Fruit fly (Drosophila melanogaster) whole organism, wandering third instar larva: ENCODE data around the gene CG32625.

Experiments
- Abd-B ChIP-seq: fragments of >200 bp; optimal IDR thresholded peaks from 2 replicates; lab custom pipeline; 2017; ENCODE audit warnings: missing biosample characterization, missing genetic modification characterization
- CG32264 ChIP-seq: fragments of 200-800 bp; sonication (Bioruptor generic); optimal IDR thresholded peaks from 2 replicates; lab custom pipeline; 2016; ENCODE audit warnings: missing biosample characterization, missing genetic modification characterization
- CG9705 ChIP-seq: fragments of 200-800 bp; sonication (Bioruptor generic); optimal IDR thresholded peaks from 2 replicates; lab custom pipeline; 2018; ENCODE audit warnings: missing biosample characterization, mild to moderate bottlenecking, missing genetic modification characterization
- CrebA ChIP-seq: fragments of 200-800 bp; sonication (Bioruptor generic); optimal IDR thresholded peaks from 2 replicates; lab custom pipeline; 2016; ENCODE audit warnings: missing biosample characterization, mild to moderate bottlenecking, missing genetic modification characterization, borderline replicate concordance
- Dfd ChIP-seq: fragments of >200 bp; optimal IDR thresholded peaks from 2 replicates; lab custom pipeline; 2017; ENCODE audit warnings: missing biosample characterization, missing genetic modification characterization
- HLH106 ChIP-seq: fragments of 200-800 bp; optimal IDR thresholded peaks from 3 replicates; lab custom pipeline; 2019; ENCODE audit warnings: missing biosample characterization, mild to moderate bottlenecking, missing genetic modification characterization, moderate library complexity
- Hnf4 ChIP-seq: fragments of 200-800 bp; sonication (Bioruptor generic); optimal IDR thresholded peaks from 2 replicates; lab custom pipeline; 2016; ENCODE audit warnings: missing biosample characterization, mild to moderate bottlenecking, missing genetic modification characterization
- Hr78 ChIP-seq: fragments of >200 bp; optimal IDR thresholded peaks from 2 replicates; lab custom pipeline; 2017; ENCODE audit warnings: missing biosample characterization, missing genetic modification characterization
- Jra ChIP-seq: sonication (Bioruptor generic); optimal IDR thresholded peaks from 2 replicates; lab custom pipeline; 2016; ENCODE audit warnings: missing biosample characterization, missing genetic modification characterization
- Myc ChIP-seq: fragments of >200 bp; optimal IDR thresholded peaks from 2 replicates; lab custom pipeline; 2017
- N ChIP-seq: fragments of >200 bp; optimal IDR thresholded peaks from 2 replicates; lab custom pipeline; 2018; ENCODE audit warnings: missing biosample characterization, missing external identifiers, missing genetic modification characterization
- OdsH ChIP-seq: fragments of 200-800 bp; sonication (Bioruptor generic); optimal IDR thresholded peaks from 2 replicates; lab custom pipeline; 2016; ENCODE audit warnings: missing biosample characterization, mild to moderate bottlenecking, missing genetic modification characterization
- Rel ChIP-seq, 2 experiments: fragments of 200-800 bp; sonication (Bioruptor generic) in 1 of 2; optimal IDR thresholded peaks; 2 replicates in 1 of 2; 3 replicates in 1 of 2; lab custom pipeline; 2016 to 2019; ENCODE audit warnings: mild to moderate bottlenecking in 2 of 2, missing biosample characterization in 2 of 2, missing genetic modification characterization in 2 of 2, moderate library complexity in 1 of 2
- Sp1 ChIP-seq: fragments of 200-800 bp; sonication (Bioruptor generic); optimal IDR thresholded peaks from 3 replicates; lab custom pipeline; 2019; ENCODE audit warnings: missing biosample characterization, mild to moderate bottlenecking, missing genetic modification characterization, moderate library complexity
- Vsx2 ChIP-seq: fragments of 200-300, 225-300 bp; sonication (Bioruptor generic); optimal IDR thresholded peaks from 2 replicates; lab custom pipeline; 2018; ENCODE audit warnings: missing biosample characterization, missing genetic modification characterization; ENCODE audit not compliant: partially characterized antibody
- brk ChIP-seq: fragments of 200-800 bp; sonication (Bioruptor generic); optimal IDR thresholded peaks from 2 replicates; lab custom pipeline; 2016; ENCODE audit warnings: missing biosample characterization, mild to moderate bottlenecking, missing genetic modification characterization
- dl ChIP-seq, 2 experiments: fragments of 175-275, 200-275 bp in 1 of 2; fragments of 200-275 bp in 1 of 2; sonication (Bioruptor generic); optimal IDR thresholded peaks; lab custom pipeline; 2018; ENCODE audit warnings: mild to moderate bottlenecking in 2 of 2, missing biosample characterization in 2 of 2, missing genetic modification characterization in 2 of 2, moderate library complexity in 2 of 2; ENCODE audit not compliant: partially characterized antibody in 2 of 2, insufficient read depth in 1 of 2
- dsf ChIP-seq: sonication (Bioruptor generic); optimal IDR thresholded peaks from 2 replicates; lab custom pipeline; 2016; ENCODE audit warnings: missing biosample characterization, missing genetic modification characterization, borderline replicate concordance
- ey ChIP-seq: fragments of 200-800 bp; sonication (Bioruptor generic); optimal IDR thresholded peaks from 2 replicates; lab custom pipeline; 2016; ENCODE audit warnings: missing biosample characterization, missing genetic modification characterization
- foxo ChIP-seq, 2 experiments: fragments of 200-800 bp; sonication (Bioruptor generic); optimal IDR thresholded peaks; 2 replicates in 1 of 2; 3 replicates in 1 of 2; lab custom pipeline; 2016 to 2017; ENCODE audit warnings: missing biosample characterization in 2 of 2, missing genetic modification characterization in 2 of 2
- fru ChIP-seq: fragments of 200-800 bp; sonication (Bioruptor generic); optimal IDR thresholded peaks from 3 replicates; lab custom pipeline; 2016; ENCODE audit warnings: missing biosample characterization, mild to moderate bottlenecking, missing genetic modification characterization
- h ChIP-seq: fragments of 200-800 bp; sonication (Bioruptor generic); optimal IDR thresholded peaks from 3 replicates; lab custom pipeline; 2016; ENCODE audit warnings: missing biosample characterization, mild to moderate bottlenecking, missing genetic modification characterization
- jim ChIP-seq: fragments of 175-275, 200-325 bp; sonication (Bioruptor generic); optimal IDR thresholded peaks from 2 replicates; lab custom pipeline; 2016; ENCODE audit warnings: missing biosample characterization, mild to moderate bottlenecking, missing genetic modification characterization
- lola ChIP-seq: fragments of >200 bp; optimal IDR thresholded peaks from 2 replicates; lab custom pipeline; 2017; ENCODE audit warnings: missing biosample characterization, missing genetic modification characterization
- pan ChIP-seq: fragments of >200 bp; optimal IDR thresholded peaks from 2 replicates; lab custom pipeline; 2017
- psq ChIP-seq: fragments of 200-800 bp; sonication (Bioruptor generic); optimal IDR thresholded peaks from 3 replicates; lab custom pipeline; 2017; ENCODE audit warnings: missing biosample characterization, mild to moderate bottlenecking, missing genetic modification characterization, moderate library complexity
- rgr ChIP-seq: fragments of 200-800 bp; sonication (Bioruptor generic); optimal IDR thresholded peaks from 3 replicates; lab custom pipeline; 2016; ENCODE audit warnings: missing biosample characterization, mild to moderate bottlenecking, missing genetic modification characterization
- sage ChIP-seq: fragments of 200-800 bp; sonication (Bioruptor generic); optimal IDR thresholded peaks from 2 replicates; lab custom pipeline; 2016; ENCODE audit warnings: missing biosample characterization, mild to moderate bottlenecking, missing genetic modification characterization
- tai ChIP-seq: sonication (Bioruptor generic); optimal IDR thresholded peaks from 2 replicates; lab custom pipeline; 2016; ENCODE audit warnings: missing biosample characterization, missing genetic modification characterization
- woc ChIP-seq: sonication (Bioruptor generic); optimal IDR thresholded peaks from 2 replicates; lab custom pipeline; 2016; ENCODE audit warnings: missing biosample characterization, mild to moderate bottlenecking, missing genetic modification characterization

The CG32625 gene

DNA sequence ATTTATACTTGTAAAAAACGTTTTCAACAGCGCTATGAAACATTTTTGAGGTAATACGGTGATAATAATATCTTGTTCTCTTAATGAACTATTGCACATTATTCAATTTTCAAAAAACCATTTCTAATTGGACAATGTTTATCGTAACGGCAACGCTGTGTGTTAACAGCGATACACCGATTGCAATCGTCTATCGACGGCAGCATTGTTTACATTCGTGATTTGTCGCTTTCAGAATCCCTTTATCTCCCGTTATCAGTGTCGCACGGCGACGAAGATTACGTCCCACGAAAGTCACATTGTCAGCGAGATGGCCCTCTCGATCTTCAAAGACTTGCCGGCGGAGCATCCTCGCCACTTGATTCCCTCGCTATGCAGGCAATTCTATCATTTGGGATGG is 18.7 kb downstream of the CG32625 start, which contains the start of gene CG11134:
TSS of gene CG11134 (plus strand) at position 4 of the 400 bp plus-strand sequence.
- TF ChIP-seq HLH106 (no peak), Dfd (GFP tag; lab: Kevin White, UChicago) (no peak), tai (GFP tag; lab: Kevin White, UChicago) (no peak), Rel (GFP tag; optimal IDR thresholded peaks at IDR 0.05; lab: Kevin White, UChicago) (no peak), Rel (tag; optimal IDR thresholded peaks at IDR 0.05; lab: Kevin White, UChicago) (peak; percentile 5), rgr (no peak)
- TF ChIP-seq, all 38 proteins: peak for 1

DNA sequence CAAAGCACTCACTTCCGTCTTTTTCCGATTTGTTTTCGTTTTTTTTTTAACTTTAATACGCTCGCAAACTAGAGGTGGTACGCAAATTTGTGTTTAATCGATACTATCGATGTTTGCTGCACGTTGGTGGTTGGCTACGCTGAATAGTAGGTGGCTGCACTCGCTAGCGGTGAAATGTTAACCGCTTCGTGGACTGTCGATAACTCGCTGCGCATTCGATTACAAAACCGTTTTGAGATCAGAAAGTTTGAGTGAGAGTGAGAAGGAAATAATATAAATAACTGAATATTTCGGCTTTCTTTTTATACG is 20.5 kb downstream of the CG32625 start, which contains the start of gene g:
TSS of gene g (minus strand) at position 105 of the 309 bp plus-strand sequence.
- TF ChIP-seq Jra (GFP tag; lab: Kevin White, UChicago) (peak; percentile 6), jim (peak; percentile 3), Myc (lab: Kevin White, UChicago) (peak; percentile 59), HLH106 (no peak), pan (lab: Kevin White, UChicago) (no peak), Hnf4 (peak; percentile 13), Dfd (GFP tag; lab: Kevin White, UChicago) (no peak)

DNA sequence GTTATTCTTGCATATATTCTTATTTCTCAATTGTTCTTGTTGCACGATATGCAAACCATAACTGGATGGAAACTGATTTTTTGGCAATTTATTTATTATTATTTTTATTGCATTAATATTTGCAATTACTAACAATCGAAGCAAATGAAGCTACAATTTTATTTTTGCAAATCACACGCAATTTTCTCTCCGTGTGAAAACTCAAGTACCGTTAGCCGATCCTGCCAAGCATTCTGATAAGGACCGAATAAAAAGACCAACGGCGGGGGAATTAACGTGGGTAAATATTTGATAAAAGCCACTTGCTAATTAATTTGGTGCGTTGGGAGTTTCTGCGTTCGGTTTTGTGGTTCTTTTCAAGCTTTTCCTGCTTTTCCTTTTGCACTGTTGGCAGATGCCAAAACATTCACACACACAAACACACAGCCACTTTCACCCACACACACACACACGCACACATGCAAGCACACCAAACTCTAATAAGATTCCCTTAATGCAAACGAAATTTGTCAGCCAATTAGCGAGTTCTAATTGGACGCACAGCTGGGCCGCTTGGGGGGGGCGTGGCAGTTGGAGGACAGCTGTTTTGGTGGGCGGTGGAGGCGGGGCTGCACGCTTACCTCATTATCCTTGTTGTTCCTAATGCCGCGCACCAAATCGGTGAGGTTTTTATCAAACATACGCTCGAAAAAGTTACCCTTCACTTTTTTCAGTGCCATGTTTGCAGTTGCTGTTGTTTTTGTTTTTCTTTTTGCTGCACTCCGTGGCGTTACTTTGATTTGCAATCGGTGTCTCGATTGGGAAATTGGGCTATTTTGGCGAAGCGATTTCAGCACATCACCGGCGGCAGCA is 21.1 kb downstream of the CG32625 start:
- TF ChIP-seq h (GFP tag; lab: Kevin White, UChicago): no peak
- TF ChIP-seq N: no peak
- TF ChIP-seq dl (GFP tag; optimal IDR thresholded peaks at IDR 0.05; lab: Kevin White, UChicago; ENCODE audit: insufficient read depth in 1 of 2, partially characterized antibody in 2 of 2): no peak
- no peak for TF ChIP-seq Hnf4
- no peak for TF ChIP-seq fru (GFP tag; lab: Kevin White, UChicago)
- no peak for TF ChIP-seq Sp1 (GFP tag; lab: Kevin White, UChicago)
- no peak for TF ChIP-seq CrebA (GFP tag; lab: Kevin White, UChicago)
- no peak for TF ChIP-seq pan (lab: Kevin White, UChicago)
- TF ChIP-seq psq (GFP tag; lab: Kevin White, UChicago): no peak

DNA sequence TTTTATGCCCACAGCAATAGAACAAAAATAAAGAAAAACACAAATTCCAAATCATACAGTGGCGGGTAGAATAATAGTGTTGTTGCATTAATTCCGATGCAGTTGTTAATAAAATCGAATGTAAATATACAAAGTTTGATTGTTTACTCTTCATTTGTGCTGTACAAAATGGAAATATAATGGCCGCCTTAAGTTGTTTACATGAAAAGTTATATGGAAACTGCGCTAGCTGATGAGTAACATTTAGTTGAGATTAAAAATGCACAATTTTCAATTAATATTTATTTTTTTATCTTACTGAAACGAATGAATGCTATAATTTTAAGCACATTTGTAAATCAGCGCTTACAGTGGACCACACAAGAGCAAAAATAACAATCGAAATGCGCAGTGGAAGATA is 21.8 kb downstream of the CG32625 start:
- TF ChIP-seq Vsx2 (no peak), N (no peak), psq (GFP tag; lab: Kevin White, UChicago) (peak; percentile 10), OdsH (GFP tag; lab: Kevin White, UChicago) (peak; percentile 46), CG9705 (GFP tag; lab: Kevin White, UChicago) (no peak), Sp1 (GFP tag; lab: Kevin White, UChicago) (no peak), woc (GFP tag; lab: Kevin White, UChicago) (peak; percentile 10)

DNA sequence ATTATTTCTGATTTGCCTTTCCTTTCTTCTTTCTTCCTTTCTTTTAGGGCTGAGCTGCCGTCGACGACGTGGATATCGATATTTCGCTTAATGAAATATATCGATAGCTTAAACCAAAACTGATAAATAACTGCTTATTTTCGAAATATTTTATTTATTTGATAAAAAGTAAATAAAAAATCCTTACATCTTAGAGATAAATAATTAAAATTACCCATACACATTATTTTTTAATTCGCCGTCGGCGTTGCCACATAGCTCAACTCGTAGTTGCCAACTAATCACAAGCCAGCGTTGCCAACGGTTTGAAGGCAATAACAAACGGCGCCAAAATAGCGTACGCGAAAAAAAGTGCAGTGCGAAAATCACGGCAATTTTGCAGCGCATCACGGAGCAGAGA is 34.7 kb downstream of the CG32625 start, which contains the start of the genes Mrgn1 and mus101:
TSS of gene Mrgn1 (minus strand) at position 44 of the 400 bp plus-strand sequence.
TSS of gene mus101 (plus strand) at position 313 of the 400 bp plus-strand sequence.
- peak; percentile 72 for TF ChIP-seq psq (GFP tag; lab: Kevin White, UChicago)
- TF ChIP-seq brk: no peak
- TF ChIP-seq Myc (lab: Kevin White, UChicago): peak; percentile 36

DNA sequence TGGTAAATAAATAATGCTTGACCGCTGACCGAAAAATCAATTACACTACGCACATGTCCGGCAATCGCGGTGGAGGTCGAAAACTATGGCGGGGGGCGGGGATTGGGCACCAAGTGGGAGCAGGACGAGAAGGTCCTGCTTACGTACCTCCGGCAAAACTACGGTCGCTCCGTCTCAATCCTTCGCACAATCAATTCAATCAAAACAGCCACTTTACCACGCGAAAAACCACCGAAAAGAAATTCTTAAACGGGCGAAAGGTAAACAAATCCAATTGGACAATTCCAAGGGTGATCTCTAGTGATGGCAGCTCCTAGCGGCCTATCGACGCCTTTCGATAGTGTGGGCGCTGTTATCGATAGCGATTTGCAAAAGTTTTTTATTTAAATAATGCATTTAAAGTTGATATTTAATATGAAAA is 38.6 kb downstream of the CG32625 start, which contains the start of gene Nadsyn:
TSS of gene Nadsyn (minus strand) at position 304 of the 421 bp plus-strand sequence.
- TF ChIP-seq OdsH (GFP tag; lab: Kevin White, UChicago) (no peak), tai (GFP tag; lab: Kevin White, UChicago) (no peak), lola (GFP tag; lab: Kevin White, UChicago) (no peak), Abd-B (GFP tag; lab: Kevin White, UChicago) (no peak), rgr (no peak), HLH106 (no peak), Rel (GFP tag; optimal IDR thresholded peaks at IDR 0.05; lab: Kevin White, UChicago) (no peak), Rel (tag; optimal IDR thresholded peaks at IDR 0.05; lab: Kevin White, UChicago) (no peak), pan (lab: Kevin White, UChicago) (no peak), foxo (GFP tag; optimal IDR thresholded peaks at IDR 0.05; lab: Kevin White, UChicago) (no peak), brk (no peak), CG32264 (GFP tag; lab: Kevin White, UChicago) (no peak), ey (GFP tag; lab: Kevin White, UChicago) (no peak), Dfd (GFP tag; lab: Kevin White, UChicago) (no peak), Hr78 (GFP tag; lab: Kevin White, UChicago) (no peak), dsf (GFP tag; lab: Kevin White, UChicago) (no peak), sage (no peak), jim (no peak), CrebA (GFP tag; lab: Kevin White, UChicago) (no peak), Vsx2 (no peak)
- TF ChIP-seq, all 38 proteins: peak for 0
